Worm (Caenorhabditis elegans) whole organism, late embryonic: ENCODE data around the gene cah-4.
A peak's percentile ranks its signal among the peaks of the same experiment; 100 is the strongest.

Experiments used
- C08G9.2 ChIP-seq: sonication (generic microtip); optimal IDR thresholded peaks from 2 replicates; lab custom pipeline; 2016; ENCODE audit warnings: mild to moderate bottlenecking, missing genetic modification characterization, moderate library complexity, missing compliant biosample characterization
- C38D4.7 ChIP-seq: fragments of 200-800 bp; sonication (Bioruptor generic); optimal IDR thresholded peaks from 2 replicates; lab custom pipeline; 2018; ENCODE audit warnings: mild to moderate bottlenecking, missing genetic modification characterization, moderate library complexity, missing compliant biosample characterization
- F13H6.1 ChIP-seq: sonication (generic microtip); optimal IDR thresholded peaks from 2 replicates; lab custom pipeline; 2016; ENCODE audit warnings: missing genetic modification characterization, missing compliant biosample characterization
- K09A11.1 ChIP-seq: sonication (generic microtip); optimal IDR thresholded peaks from 2 replicates; lab custom pipeline; 2017; ENCODE audit warnings: antibody characterized with exemption, mild to moderate bottlenecking, missing genetic modification characterization, missing compliant biosample characterization; ENCODE audit not compliant: insufficient read depth
- T23F11.4 ChIP-seq: fragments of 200-800 bp; sonication (Bioruptor generic); optimal IDR thresholded peaks from 2 replicates; lab custom pipeline; 2018; ENCODE audit warnings: mild to moderate bottlenecking, missing genetic modification characterization, missing compliant biosample characterization
- ama-1 ChIP-seq: fragments of 150-350 bp; optimal IDR thresholded peaks from 2 replicates; lab custom pipeline; 2014
- ceh-18 ChIP-seq: sonication (generic microtip); optimal IDR thresholded peaks from 2 replicates; lab custom pipeline; 2016; ENCODE audit warnings: missing genetic modification characterization, missing compliant biosample characterization
- ceh-19 ChIP-seq: fragments of 200-800 bp; sonication (Bioruptor generic); optimal IDR thresholded peaks from 2 replicates; lab custom pipeline; 2018; ENCODE audit warnings: mild to moderate bottlenecking, missing genetic modification characterization, missing compliant biosample characterization
- ceh-2 ChIP-seq: sonication (generic microtip); optimal IDR thresholded peaks from 2 replicates; lab custom pipeline; 2016; ENCODE audit warnings: missing genotype, missing genetic modification characterization, missing compliant biosample characterization
- ceh-22 ChIP-seq: sonication (generic microtip); optimal IDR thresholded peaks from 2 replicates; lab custom pipeline; 2017; ENCODE audit warnings: missing biosample characterization, missing genetic modification characterization
- ceh-30 ChIP-seq: fragments of 150-350 bp; optimal IDR thresholded peaks from 2 replicates; lab custom pipeline; 2014; ENCODE audit warnings: missing biosample characterization, missing genetic modification characterization
- ceh-31 ChIP-seq: sonication (generic microtip); optimal IDR thresholded peaks from 2 replicates; lab custom pipeline; 2016; ENCODE audit warnings: missing genetic modification characterization, missing compliant biosample characterization
- ceh-34 ChIP-seq: sonication (generic microtip); optimal IDR thresholded peaks from 2 replicates; lab custom pipeline; 2016; ENCODE audit warnings: mild to moderate bottlenecking, missing genetic modification characterization, missing compliant biosample characterization
- ceh-45 ChIP-seq: fragments of 200-800 bp; sonication (Bioruptor generic); IDR thresholded peaks from 2 replicates; pipeline ENCODE4 v1.3.6; 2022; ENCODE audit warnings: missing genetic modification reagents, missing genetic modification characterization, missing compliant biosample characterization
- ceh-48 ChIP-seq: sonication (generic microtip); optimal IDR thresholded peaks from 2 replicates; lab custom pipeline; 2016; ENCODE audit warnings: missing genetic modification characterization, inconsistent platforms, missing compliant biosample characterization
- ceh-6 ChIP-seq: fragments of 200-800 bp; sonication (Bioruptor generic); optimal IDR thresholded peaks from 2 replicates; lab custom pipeline; 2018; ENCODE audit warnings: mild to moderate bottlenecking, missing genetic modification characterization, missing compliant biosample characterization
- ceh-9 ChIP-seq: sonication (generic microtip); optimal IDR thresholded peaks from 2 replicates; lab custom pipeline; 2016; ENCODE audit warnings: mild to moderate bottlenecking, missing genetic modification characterization, inconsistent platforms, missing compliant biosample characterization
- che-1 ChIP-seq: sonication (generic microtip); optimal IDR thresholded peaks from 2 replicates; lab custom pipeline; 2016; ENCODE audit warnings: mild to moderate bottlenecking, missing genetic modification characterization, missing compliant biosample characterization
- dve-1 ChIP-seq: sonication (generic microtip); optimal IDR thresholded peaks from 2 replicates; lab custom pipeline; 2017; ENCODE audit warnings: antibody characterized with exemption, mild to moderate bottlenecking, missing genetic modification characterization, missing compliant biosample characterization
- eyg-1 ChIP-seq: sonication (generic microtip); optimal IDR thresholded peaks from 2 replicates; lab custom pipeline; 2016; ENCODE audit warnings: missing genotype, missing genetic modification characterization, missing compliant biosample characterization
- fax-1 ChIP-seq: sonication (generic microtip); optimal IDR thresholded peaks from 2 replicates; lab custom pipeline; 2016; ENCODE audit warnings: missing genotype, missing genetic modification characterization, missing compliant biosample characterization
- fkh-10 ChIP-seq: fragments of 150-350 bp; optimal IDR thresholded peaks from 2 replicates; lab custom pipeline; 2014; ENCODE audit warnings: missing biosample characterization, missing genetic modification reagents, missing genetic modification characterization
- gmeb-2 ChIP-seq: sonication (generic microtip); optimal IDR thresholded peaks from 2 replicates; lab custom pipeline; 2016; ENCODE audit warnings: missing genetic modification characterization, inconsistent platforms, missing compliant biosample characterization
- hlh-13 ChIP-seq: fragments of 200-800 bp; sonication (Bioruptor generic); optimal IDR thresholded peaks from 2 replicates; lab custom pipeline; 2018; ENCODE audit warnings: mild to moderate bottlenecking, missing genetic modification characterization, missing compliant biosample characterization
- hlh-8 ChIP-seq: sonication (generic microtip); optimal IDR thresholded peaks from 2 replicates; lab custom pipeline; 2016; ENCODE audit warnings: missing genotype, missing genetic modification characterization, missing compliant biosample characterization
- lim-6 ChIP-seq: sonication (generic microtip); optimal IDR thresholded peaks from 2 replicates; lab custom pipeline; 2016; ENCODE audit warnings: missing genetic modification characterization, missing compliant biosample characterization
- lin-11 ChIP-seq: fragments of 200-800 bp; sonication (Bioruptor generic); optimal IDR thresholded peaks from 2 replicates; lab custom pipeline; 2018; ENCODE audit warnings: mild to moderate bottlenecking, missing genetic modification characterization, missing compliant biosample characterization
- madf-2 ChIP-seq: sonication (generic microtip); optimal IDR thresholded peaks from 2 replicates; lab custom pipeline; 2017; ENCODE audit warnings: missing genetic modification characterization, missing compliant biosample characterization
- nfya-1 ChIP-seq: sonication (generic microtip); optimal IDR thresholded peaks from 2 replicates; lab custom pipeline; 2017; ENCODE audit warnings: missing genetic modification characterization, mild to moderate bottlenecking, missing compliant biosample characterization, antibody characterized with exemption, moderate library complexity
- odd-2 ChIP-seq: sonication (generic microtip); optimal IDR thresholded peaks from 2 replicates; lab custom pipeline; 2017; ENCODE audit warnings: antibody characterized with exemption, mild to moderate bottlenecking, missing genetic modification characterization, missing compliant biosample characterization
- pag-3 ChIP-seq: sonication (generic microtip); optimal IDR thresholded peaks from 2 replicates; lab custom pipeline; 2016; ENCODE audit warnings: missing compliant biosample characterization, missing genetic modification characterization, borderline replicate concordance
- pat-9 ChIP-seq: fragments of 200-800 bp; sonication (Bioruptor generic); optimal IDR thresholded peaks from 2 replicates; lab custom pipeline; 2018; ENCODE audit warnings: mild to moderate bottlenecking, missing genetic modification characterization, moderate library complexity, missing compliant biosample characterization
- pax-1 ChIP-seq: fragments of 150-350 bp; optimal IDR thresholded peaks from 2 replicates; lab custom pipeline; 2014; ENCODE audit warnings: missing biosample characterization, missing genetic modification characterization
- pha-2 ChIP-seq: sonication (generic microtip); optimal IDR thresholded peaks from 2 replicates; lab custom pipeline; 2017; ENCODE audit warnings: mild to moderate bottlenecking, missing genetic modification characterization, missing compliant biosample characterization
- pros-1 ChIP-seq: fragments of 150-350 bp; optimal IDR thresholded peaks from 2 replicates; lab custom pipeline; 2014; ENCODE audit warnings: missing biosample characterization, missing genetic modification reagents, missing genetic modification characterization
- ref-2 ChIP-seq: sonication (generic microtip); optimal IDR thresholded peaks from 2 replicates; lab custom pipeline; 2016; ENCODE audit warnings: missing genetic modification characterization, missing compliant biosample characterization
- rnt-1 ChIP-seq: sonication (generic microtip); optimal IDR thresholded peaks from 2 replicates; lab custom pipeline; 2016; ENCODE audit warnings: missing genetic modification characterization, missing compliant biosample characterization
- sdc-2 ChIP-seq: sonication (generic microtip); optimal IDR thresholded peaks from 2 replicates; lab custom pipeline; 2016; ENCODE audit warnings: missing genotype, missing genetic modification characterization, missing compliant biosample characterization
- sox-2 ChIP-seq: fragments of 200-800 bp; sonication (Bioruptor generic); IDR thresholded peaks from 2 replicates; pipeline ENCODE4 v1.3.6; 2022; ENCODE audit warnings: missing genetic modification reagents, missing genetic modification characterization, missing compliant biosample characterization
- sox-4 ChIP-seq: sonication (generic microtip); optimal IDR thresholded peaks from 2 replicates; lab custom pipeline; 2017; ENCODE audit warnings: mild to moderate bottlenecking, missing genetic modification characterization, inconsistent platforms, missing compliant biosample characterization
- syd-9 ChIP-seq: sonication (generic microtip); optimal IDR thresholded peaks from 2 replicates; lab custom pipeline; 2016; ENCODE audit warnings: mild to moderate bottlenecking, missing genetic modification characterization, moderate library complexity, missing compliant biosample characterization
- tbx-7 ChIP-seq: sonication (generic microtip); optimal IDR thresholded peaks from 2 replicates; lab custom pipeline; 2016; ENCODE audit warnings: missing genotype, missing genetic modification characterization, missing compliant biosample characterization
- unc-3 ChIP-seq, 2 experiments: fragments of 200-800 bp in 1 of 2; sonication (Bioruptor generic) in 1 of 2; sonication (generic microtip) in 1 of 2; conservative IDR thresholded peaks in 1 of 2; optimal IDR thresholded peaks in 1 of 2; 2 replicates each; pipeline versions ENCODE4 v1.3.6 to Lab custom; 2016 to 2022; ENCODE audit warnings: missing compliant biosample characterization in 2 of 2, missing genetic modification characterization in 2 of 2, missing genetic modification reagents in 1 of 2
- unc-55 ChIP-seq: sonication (generic microtip); optimal IDR thresholded peaks from 2 replicates; lab custom pipeline; 2017; ENCODE audit warnings: missing biosample characterization, missing genetic modification reagents, missing genetic modification characterization
- zip-5 ChIP-seq: sonication (generic microtip); optimal IDR thresholded peaks from 2 replicates; lab custom pipeline; 2016; ENCODE audit warnings: missing genetic modification characterization, missing compliant biosample characterization
- ztf-16 ChIP-seq: sonication (generic microtip); optimal IDR thresholded peaks from 2 replicates; lab custom pipeline; 2017; ENCODE audit warnings: missing genetic modification characterization, missing compliant biosample characterization

Gene cah-4

ce11 chrX:13526219-13527218 lies 15.9 kb upstream of the cah-4 start:
- TF ChIP-seq ceh-2 = no peak
- TF ChIP-seq sox-2 (GFP tag; lab: Robert Waterston, UW) = no peak
- peak; percentile 66 for TF ChIP-seq nfya-1
- TF ChIP-seq unc-55 = peak; percentile 45

ce11 chrX:13527347-13528092 lies 14.9 kb upstream of the cah-4 start, which contains the start of gene pab-2:
pab-2 (minus strand) TSS chrX:13527415.
- TF ChIP-seq dve-1 (tag; lab: Kevin White, UChicago) = peak; percentile 79
- 0 out of 2 replicates have a peak, but pooled peaks have one; percentile 39 for TF ChIP-seq unc-3 (GFP tag; conservative IDR thresholded peaks at IDR 0.05; lab: Robert Waterston, UW)
- TF ChIP-seq unc-3 (tag; optimal IDR thresholded peaks at IDR 0.05; lab: Kevin White, UChicago) = no peak
- no peak; the same call in 1 of the 2 replicates for TF ChIP-seq sox-2 (GFP tag; lab: Robert Waterston, UW)
- TF ChIP-seq ceh-45 (GFP tag; lab: Robert Waterston, UW) = no peak
- peak; percentile 61 for TF ChIP-seq rnt-1 (tag; lab: Kevin White, UChicago)
- TF ChIP-seq ceh-30 (tag; lab: Kevin White, UChicago) = no peak
- TF ChIP-seq fkh-10 = no peak
- no peak for TF ChIP-seq che-1 (tag; lab: Kevin White, UChicago)
- peak; percentile 26 for TF ChIP-seq ceh-6 (GFP tag; lab: Kevin White, UChicago)
- no peak for TF ChIP-seq C08G9.2
- peak; percentile 75 for TF ChIP-seq unc-55
- no peak for TF ChIP-seq pag-3 (tag; lab: Kevin White, UChicago)
- TF ChIP-seq pros-1 (tag; lab: Kevin White, UChicago) = peak; percentile 76
- TF ChIP-seq T23F11.4 (GFP tag; lab: Kevin White, UChicago) = no peak
- TF ChIP-seq F13H6.1 (tag; lab: Kevin White, UChicago) = peak; percentile 31
- TF ChIP-seq madf-2 (tag; lab: Kevin White, UChicago) = peak; percentile 21
- no peak for TF ChIP-seq ceh-22 (tag; lab: Kevin White, UChicago)
- TF ChIP-seq ceh-18 = peak; percentile 69
- TF ChIP-seq ceh-34 = peak; percentile 67
- no peak for TF ChIP-seq hlh-13 (GFP tag; lab: Kevin White, UChicago)
- peak; percentile 21 for TF ChIP-seq hlh-8 (tag; lab: Kevin White, UChicago)
- no peak for TF ChIP-seq pha-2 (tag; lab: Kevin White, UChicago)
- peak; percentile 8 for TF ChIP-seq lin-11 (tag; lab: Kevin White, UChicago)
- TF ChIP-seq C38D4.7 (GFP tag; lab: Kevin White, UChicago) = no peak
- no peak for TF ChIP-seq K09A11.1 (tag; lab: Kevin White, UChicago)
- TF ChIP-seq ceh-31 (tag; lab: Kevin White, UChicago) = peak; percentile 78
- peak; percentile 88 for TF ChIP-seq sdc-2
- TF ChIP-seq sox-4 = peak; percentile 38
- peak; percentile 80 for TF ChIP-seq ref-2 (tag; lab: Kevin White, UChicago)
- peak; percentile 13 for TF ChIP-seq ceh-48 (tag; lab: Kevin White, UChicago)
- TF ChIP-seq pax-1 = no peak
- TF ChIP-seq gmeb-2 = no peak
- no peak for TF ChIP-seq lim-6 (tag; lab: Kevin White, UChicago)
- TF ChIP-seq ztf-16 (tag; lab: Kevin White, UChicago) = no peak
- peak; percentile 24 for TF ChIP-seq zip-5 (tag; lab: Kevin White, UChicago)
- TF ChIP-seq ceh-19 (GFP tag; lab: Kevin White, UChicago) = peak; percentile 10
- TF ChIP-seq odd-2 (tag; lab: Kevin White, UChicago) = no peak
- TF ChIP-seq syd-9 (tag; lab: Kevin White, UChicago) = peak; percentile 45
- TF ChIP-seq tbx-7 (tag; lab: Kevin White, UChicago) = no peak
- no peak for TF ChIP-seq fax-1 (tag; lab: Kevin White, UChicago)
- TF ChIP-seq eyg-1 = peak; percentile 10
- no peak for TF ChIP-seq ceh-9 (tag; lab: Kevin White, UChicago)
- no peak for TF ChIP-seq ama-1
- TF ChIP-seq pat-9 (tag; lab: Kevin White, UChicago) = peak; percentile 40
- TF ChIP-seq nfya-1 = peak; percentile 88
